Fruit fly (Drosophila melanogaster) whole organism, embryonic: Measurements from ENCODE around the gene und.

ENCODE experiments used
- CG10431 ChIP-seq: fragments of 200-800 bp; sonication (Bioruptor generic); optimal IDR thresholded peaks from 3 replicates; lab custom pipeline; 2018; ENCODE audit warnings: missing biosample characterization, mild to moderate bottlenecking, missing genetic modification characterization
- CG11560 ChIP-seq: fragments of 200-800 bp; sonication (Bioruptor generic); IDR thresholded peaks from 3 replicates; pipeline ENCODE4 v1.3.6; 2022; ENCODE audit warnings: missing biosample characterization, missing genetic modification characterization
- CG12659 ChIP-seq: fragments of 200-800 bp; sonication (Bioruptor generic); optimal IDR thresholded peaks from 3 replicates; lab custom pipeline; 2017; ENCODE audit warnings: mild to moderate bottlenecking, missing biosample characterization, missing genetic modification reagents, missing genetic modification characterization
- CG15514 ChIP-seq: fragments of 200-800 bp; sonication (Bioruptor generic); optimal IDR thresholded peaks from 3 replicates; lab custom pipeline; 2017; ENCODE audit warnings: missing biosample characterization, missing genetic modification characterization, mild to moderate bottlenecking, moderate library complexity, missing genetic modification reagents
- CG1602 ChIP-seq: fragments of 200-800 bp; sonication (Bioruptor generic); optimal IDR thresholded peaks from 3 replicates; lab custom pipeline; 2016; ENCODE audit warnings: missing biosample characterization, missing genetic modification characterization
- CG17359 ChIP-seq: fragments of 200-800 bp; sonication (Bioruptor generic); optimal IDR thresholded peaks from 3 replicates; lab custom pipeline; 2018; ENCODE audit warnings: missing biosample characterization, mild to moderate bottlenecking, missing genetic modification characterization, moderate library complexity
- CG17802 ChIP-seq: fragments of 200-800 bp; sonication (Bioruptor generic); optimal IDR thresholded peaks from 2 replicates; lab custom pipeline; 2018; ENCODE audit warnings: missing biosample characterization, mild to moderate bottlenecking, missing genetic modification characterization, moderate library complexity
- CG18011 ChIP-seq: fragments of 200-800 bp; sonication (Bioruptor generic); optimal IDR thresholded peaks from 2 replicates; lab custom pipeline; 2017; ENCODE audit warnings: missing biosample characterization, missing genetic modification characterization, mild to moderate bottlenecking, moderate library complexity, missing genotype
- CG2129 ChIP-seq: fragments of 200-800 bp; sonication (Bioruptor generic); IDR thresholded peaks from 2 replicates; pipeline ENCODE4 v1.3.6; 2022; ENCODE audit warnings: missing biosample characterization, missing genetic modification characterization; ENCODE audit not compliant: partially characterized antibody
- CG2889 ChIP-seq: fragments of 200-800 bp; sonication (Bioruptor generic); IDR thresholded peaks from 3 replicates; pipeline ENCODE4 v1.3.6; 2022; ENCODE audit warnings: missing biosample characterization, missing genetic modification characterization
- CG4854 ChIP-seq: fragments of 200-800 bp; sonication (Bioruptor generic); optimal IDR thresholded peaks from 2 replicates; lab custom pipeline; 2016; ENCODE audit warnings: missing biosample characterization, missing genetic modification characterization, inconsistent platforms
- CG5180 ChIP-seq: fragments of 200-800 bp; sonication (Bioruptor generic); optimal IDR thresholded peaks from 3 replicates; lab custom pipeline; 2017; ENCODE audit warnings: missing biosample characterization, missing genetic modification characterization, mild to moderate bottlenecking, moderate library complexity, missing genetic modification reagents
- CG6791 ChIP-seq: fragments of 200-800 bp; sonication (Bioruptor generic); IDR thresholded peaks from 3 replicates; pipeline ENCODE4 v1.3.6; 2022; ENCODE audit warnings: missing biosample characterization, missing genetic modification characterization; ENCODE audit not compliant: partially characterized antibody
- CG6813 ChIP-seq: fragments of 200-800 bp; sonication (Bioruptor generic); optimal IDR thresholded peaks from 2 replicates; lab custom pipeline; 2017; ENCODE audit warnings: missing biosample characterization, missing genetic modification characterization, mild to moderate bottlenecking, moderate library complexity, missing genetic modification reagents
- CG7556 ChIP-seq: fragments of 200-800 bp; sonication (Bioruptor generic); optimal IDR thresholded peaks from 2 replicates; lab custom pipeline; 2017; ENCODE audit warnings: missing biosample characterization, mild to moderate bottlenecking, missing genetic modification characterization
- CG8765 ChIP-seq: fragments of 200-800 bp; sonication (Bioruptor generic); IDR thresholded peaks from 2 replicates; pipeline ENCODE4 v1.3.6; 2022; ENCODE audit warnings: missing biosample characterization, missing genetic modification characterization
- CG8944 ChIP-seq: fragments of 200-800 bp; sonication (Bioruptor generic); optimal IDR thresholded peaks from 3 replicates; lab custom pipeline; 2016; ENCODE audit warnings: missing biosample characterization, missing genetic modification characterization
- CG9797 ChIP-seq: fragments of 200-800 bp; sonication (Bioruptor generic); optimal IDR thresholded peaks from 3 replicates; lab custom pipeline; 2018; ENCODE audit warnings: missing biosample characterization, mild to moderate bottlenecking, missing genetic modification characterization
- Camta ChIP-seq: fragments of 200-800 bp; sonication (Bioruptor generic); optimal IDR thresholded peaks from 2 replicates; lab custom pipeline; 2016; ENCODE audit warnings: missing biosample characterization, missing genetic modification characterization
- D ChIP-seq, 2 experiments: fragments of 200-800 bp in 1 of 2; fragments of >200 bp in 1 of 2; sonication (Bioruptor generic) in 1 of 2; optimal IDR thresholded peaks; 2 replicates in 1 of 2; 3 replicates in 1 of 2; lab custom pipeline; 2017; ENCODE audit warnings: mild to moderate bottlenecking in 1 of 2, missing biosample characterization in 1 of 2, missing genetic modification characterization in 1 of 2, missing genetic modification reagents in 1 of 2
- D19A ChIP-seq: fragments of 200-800 bp; optimal IDR thresholded peaks from 3 replicates; lab custom pipeline; 2019; ENCODE audit warnings: missing biosample characterization, mild to moderate bottlenecking, missing genetic modification characterization, moderate library complexity
- Dll ChIP-seq: fragments of 200-800 bp; sonication (Bioruptor generic); IDR thresholded peaks from 4 replicates; pipeline ENCODE4 v1.3.6; 2022; ENCODE audit warnings: missing biosample characterization, missing genetic modification characterization; ENCODE audit not compliant: partially characterized antibody
- Ets97D ChIP-seq: fragments of 200-800 bp; sonication (Bioruptor generic); optimal IDR thresholded peaks from 3 replicates; lab custom pipeline; 2016; ENCODE audit warnings: missing biosample characterization, missing genetic modification characterization
- Gug ChIP-seq: fragments of 200-800 bp; sonication (Bioruptor generic); IDR thresholded peaks from 4 replicates; pipeline ENCODE4 v1.3.6; 2022; ENCODE audit warnings: missing biosample characterization, missing genetic modification characterization
- HLH3B ChIP-seq: fragments of 200-800 bp; sonication (Bioruptor generic); IDR thresholded peaks from 2 replicates; pipeline ENCODE4 v1.3.6; 2022; ENCODE audit warnings: missing biosample characterization, missing genetic modification characterization
- Hey ChIP-seq: fragments of 200-800 bp; sonication (Bioruptor generic); optimal IDR thresholded peaks from 3 replicates; lab custom pipeline; 2018; ENCODE audit warnings: missing biosample characterization, mild to moderate bottlenecking, missing genetic modification characterization
- Hmr ChIP-seq: fragments of 200-800 bp; sonication (Bioruptor generic); optimal IDR thresholded peaks from 3 replicates; lab custom pipeline; 2017; ENCODE audit warnings: mild to moderate bottlenecking, missing biosample characterization, missing genetic modification reagents, missing genetic modification characterization
- Kr ChIP-seq: fragments of 200-800 bp; sonication (Bioruptor generic); optimal IDR thresholded peaks from 2 replicates; lab custom pipeline; 2017; ENCODE audit warnings: missing biosample characterization, mild to moderate bottlenecking, missing genetic modification characterization
- Meics ChIP-seq: fragments of 200-800 bp; sonication (Bioruptor generic); optimal IDR thresholded peaks from 2 replicates; lab custom pipeline; 2017; ENCODE audit warnings: missing biosample characterization, mild to moderate bottlenecking, missing genetic modification characterization
- Rx ChIP-seq: fragments of 200-800 bp; sonication (Bioruptor generic); IDR thresholded peaks from 2 replicates; pipeline ENCODE4 v1.3.6; 2022; ENCODE audit warnings: missing biosample characterization, missing genetic modification characterization
- ash1 ChIP-seq: fragments of 200-800 bp; sonication (Bioruptor generic); optimal IDR thresholded peaks from 2 replicates; lab custom pipeline; 2018; ENCODE audit warnings: missing biosample characterization, mild to moderate bottlenecking, missing genetic modification characterization
- bbx ChIP-seq: fragments of 200-800 bp; sonication (Bioruptor generic); IDR thresholded peaks from 2 replicates; pipeline ENCODE4 v1.3.6; 2022; ENCODE audit warnings: missing biosample characterization, missing genetic modification characterization; ENCODE audit not compliant: partially characterized antibody
- chn ChIP-seq: fragments of 200-800 bp; sonication (Bioruptor generic); optimal IDR thresholded peaks from 2 replicates; lab custom pipeline; 2016; ENCODE audit warnings: missing biosample characterization, missing genetic modification characterization
- ci ChIP-seq: fragments of 200-800 bp; sonication (Bioruptor generic); IDR thresholded peaks from 3 replicates; pipeline ENCODE4 v1.3.6; 2022; ENCODE audit warnings: missing biosample characterization, missing genetic modification characterization
- dan ChIP-seq: fragments of 200-800 bp; sonication (Bioruptor generic); IDR thresholded peaks from 2 replicates; pipeline ENCODE4 v1.3.6; 2022; ENCODE audit warnings: missing biosample characterization, missing genetic modification characterization
- esg ChIP-seq: fragments of 200-800 bp; sonication (Bioruptor generic); conservative IDR thresholded peaks from 2 replicates; pipeline ENCODE4 v1.3.6; 2022; ENCODE audit warnings: missing biosample characterization, missing genetic modification characterization
- gfzf ChIP-seq: fragments of 200-800 bp; sonication (Bioruptor generic); optimal IDR thresholded peaks from 2 replicates; lab custom pipeline; 2016; ENCODE audit warnings: missing biosample characterization, mild to moderate bottlenecking, missing genetic modification characterization, moderate library complexity
- maf-S ChIP-seq: fragments of 200-800 bp; sonication (Bioruptor generic); optimal IDR thresholded peaks from 2 replicates; lab custom pipeline; 2016; ENCODE audit warnings: missing biosample characterization, missing genetic modification characterization
- nau ChIP-seq: fragments of 200-800 bp; sonication (Bioruptor generic); optimal IDR thresholded peaks from 3 replicates; lab custom pipeline; 2017; ENCODE audit warnings: missing biosample characterization, mild to moderate bottlenecking, missing genetic modification characterization, missing genetic modification reagents
- ro ChIP-seq: fragments of 200-800 bp; sonication (Bioruptor generic); IDR thresholded peaks from 2 replicates; pipeline ENCODE4 v1.3.6; 2022; ENCODE audit warnings: missing biosample characterization, missing genetic modification characterization
- toy ChIP-seq: fragments of 200-800 bp; sonication (Bioruptor generic); IDR thresholded peaks from 2 replicates; pipeline ENCODE4 v1.3.6; 2022; ENCODE audit warnings: missing biosample characterization, missing genetic modification characterization
- zen ChIP-seq: fragments of 200-800 bp; sonication (Bioruptor generic); optimal IDR thresholded peaks from 3 replicates; lab custom pipeline; 2018; ENCODE audit warnings: missing biosample characterization, mild to moderate bottlenecking, missing genetic modification characterization, moderate library complexity

The und gene

DNA sequence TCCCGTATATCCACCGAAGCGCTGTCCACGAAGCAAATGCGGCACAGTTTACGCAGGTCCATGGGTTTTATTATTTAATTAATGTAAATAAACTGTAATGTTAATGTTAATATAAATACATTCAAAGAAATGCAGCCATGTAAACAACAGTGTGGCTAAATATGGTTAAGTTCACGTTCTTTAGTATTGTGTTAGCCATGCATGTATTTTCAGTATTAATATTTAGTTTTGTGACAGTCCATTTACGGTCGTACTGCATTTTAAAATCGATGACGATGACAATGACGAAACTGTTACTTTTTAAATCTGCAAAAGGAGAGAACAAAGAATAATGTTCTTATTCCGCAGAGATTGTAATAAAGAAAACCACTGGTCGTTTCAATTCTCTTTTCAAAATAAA, 29.8 kb downstream of the und start, which contains the start of gene CG13123 (continued):
- TF ChIP-seq CG6791 (no peak), Gug (no peak), CG2889 (GFP tag; lab: Robert Waterston, UW) (no peak), CG15514 (GFP tag; lab: Kevin White, UChicago) (peak; percentile 39), CG8765 (GFP tag; lab: Robert Waterston, UW) (no peak), CG7556 (no peak), gfzf (GFP tag; lab: Kevin White, UChicago) (peak; percentile 83), CG4854 (GFP tag; lab: Kevin White, UChicago) (no peak), CG17802 (tag; lab: Kevin White, UChicago) (no peak), CG11560 (no peak), CG18011 (GFP tag; lab: Kevin White, UChicago) (no peak), CG6813 (GFP tag; lab: Kevin White, UChicago) (no peak), esg (GFP tag; lab: Robert Waterston, UW) (no peak), Rx (GFP tag; lab: Robert Waterston, UW) (no peak), Meics (GFP tag; lab: Kevin White, UChicago) (no peak), ci (no peak), Hey (tag; lab: Kevin White, UChicago) (no peak), Ets97D (peak; percentile 46), Camta (no peak), CG8944 (GFP tag; lab: Kevin White, UChicago) (no peak), nau (GFP tag; lab: Kevin White, UChicago) (no peak), Dll (0 out of 4 replicates have a peak, but pooled peaks have one; percentile 36), Kr (no peak), chn (GFP tag; lab: Kevin White, UChicago) (no peak), D (optimal IDR thresholded peaks at IDR 0.05; lab: Kevin White, UChicago) (no peak), D (GFP tag; optimal IDR thresholded peaks at IDR 0.05; lab: Kevin White, UChicago) (no peak), bbx (peak; percentile 37; the same call in 1 of the 2 replicates), CG1602 (GFP tag; lab: Kevin White, UChicago) (no peak), CG17359 (tag; lab: Kevin White, UChicago) (no peak), CG12659 (GFP tag; lab: Kevin White, UChicago) (peak; percentile 27), zen (tag; lab: Kevin White, UChicago) (peak; percentile 19), HLH3B (no peak), CG9797 (GFP tag; lab: Kevin White, UChicago) (peak; percentile 72), CG2129 (GFP tag; lab: Robert Waterston, UW) (no peak), CG10431 (GFP tag; lab: Kevin White, UChicago) (peak; percentile 36), toy (GFP tag; lab: Robert Waterston, UW) (no peak), D19A (no peak), ro (GFP tag; lab: Robert Waterston, UW) (no peak), CG5180 (no peak), dan (GFP tag; lab: Robert Waterston, UW) (no peak), Hmr (GFP tag; lab: Kevin White, UChicago) (no peak), maf-S (GFP tag; lab: Kevin White, UChicago) (no peak), ash1 (GFP tag; lab: Kevin White, UChicago) (no peak)
